Worm (Caenorhabditis elegans) whole organism, L4 larva: ENCODE results near the gene K02D10.2.

Experiments used
- R02D3.7 ChIP-seq: fragments of 150-350 bp; sonication (generic microtip); optimal IDR thresholded peaks from 3 replicates; lab custom pipeline; 2014; ENCODE audit warnings: missing biosample characterization, missing genetic modification characterization
- egl-27 ChIP-seq: sonication (generic microtip); optimal IDR thresholded peaks from 3 replicates; lab custom pipeline; 2017; ENCODE audit warnings: missing biosample characterization, missing genetic modification reagents, missing genetic modification characterization
- lin-39 ChIP-seq: fragments of 150-350 bp; optimal IDR thresholded peaks from 2 replicates; lab custom pipeline; 2014; ENCODE audit warnings: missing biosample characterization, missing genetic modification reagents, missing genetic modification characterization
- nhr-102 ChIP-seq: sonication (generic microtip); optimal IDR thresholded peaks from 2 replicates; lab custom pipeline; 2016; ENCODE audit warnings: mild to moderate bottlenecking, missing genetic modification characterization, moderate library complexity, missing compliant biosample characterization
- nhr-11 ChIP-seq: fragments of 150-350 bp; optimal IDR thresholded peaks from 2 replicates; lab custom pipeline; 2014; ENCODE audit warnings: missing biosample characterization, missing genetic modification characterization
- nhr-237 ChIP-seq: sonication (generic microtip); optimal IDR thresholded peaks from 2 replicates; lab custom pipeline; 2017; ENCODE audit warnings: missing biosample characterization, missing genetic modification characterization
- nhr-25 ChIP-seq: sonication (generic microtip); optimal IDR thresholded peaks from 2 replicates; lab custom pipeline; 2017; ENCODE audit warnings: missing genetic modification characterization, mild to moderate bottlenecking, missing compliant biosample characterization, antibody characterized with exemption, moderate library complexity, borderline replicate concordance; ENCODE audit not compliant: insufficient read depth
- snpc-4 ChIP-seq: fragments of 150-350 bp; optimal IDR thresholded peaks from 2 replicates; lab custom pipeline; 2014; ENCODE audit warnings: missing biosample characterization, missing genetic modification characterization
- unc-130 ChIP-seq: sonication (generic microtip); optimal IDR thresholded peaks from 2 replicates; lab custom pipeline; 2016; ENCODE audit warnings: missing genetic modification reagents, missing genetic modification characterization, missing compliant biosample characterization

- TF ChIP-seq nhr-11 (tag; lab: Kevin White, UChicago) (no peak), nhr-102 (tag; lab: Kevin White, UChicago) (no peak), unc-130 (GFP tag; lab: Kevin White, UChicago) (no peak), egl-27 (tag; lab: Kevin White, UChicago) (no peak), nhr-237 (tag; lab: Kevin White, UChicago) (no peak), R02D3.7 (tag; lab: Kevin White, UChicago) (no peak), lin-39 (no peak), nhr-25 (tag; lab: Kevin White, UChicago) (no peak), snpc-4 (tag; lab: Kevin White, UChicago) (no peak)
Observed at ce11 chrIII:8784500-8784899, 13.4 kb upstream of the K02D10.2 start.
